Worm (Caenorhabditis elegans): ENCODE measurements around the gene fkh-9.

The fkh-9 gene

DNA sequence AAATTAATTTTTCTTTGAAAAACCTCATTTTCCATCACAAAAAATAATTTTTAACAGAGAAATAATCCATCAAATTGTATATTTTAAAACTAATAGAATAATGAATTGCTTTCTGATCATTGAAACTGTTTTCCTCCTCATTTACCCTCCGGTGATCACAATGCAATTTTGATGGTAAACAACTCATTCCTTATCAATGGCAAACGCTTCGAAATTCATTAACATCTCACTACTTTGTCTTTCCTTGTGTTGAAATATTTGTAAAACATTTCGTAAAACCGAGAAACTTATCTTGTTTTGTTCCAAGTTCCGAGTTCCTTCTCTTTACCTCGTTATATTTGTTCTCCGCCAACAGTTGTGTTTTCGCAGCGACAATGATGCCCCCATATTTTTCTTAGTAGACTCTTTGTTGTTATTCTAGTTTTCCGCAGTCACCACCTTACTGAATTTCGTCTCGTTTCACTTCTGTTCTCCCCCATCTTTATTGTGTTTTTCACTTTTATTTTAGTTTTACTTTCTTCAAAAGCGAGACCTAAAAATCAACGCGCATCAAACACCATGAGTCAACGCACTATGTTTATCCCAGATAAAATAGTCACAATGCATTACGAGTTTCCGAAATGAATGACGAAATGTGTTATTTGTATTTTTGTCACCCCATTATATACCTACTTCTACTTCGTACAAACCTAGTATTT, 41.5 kb downstream of the fkh-9 start:
- TF ChIP-seq sma-9 (GFP tag; optimal IDR thresholded peaks at IDR 0.05) (peak; percentile 18), sma-9 (tag; optimal IDR thresholded peaks at IDR 0.05) (no peak), nhr-237 (tag; optimal IDR thresholded peaks at IDR 0.05) (no peak), sma-3 (GFP tag; optimal IDR thresholded peaks at IDR 0.05) (peak; percentile 27), C34F6.9 (tag; optimal IDR thresholded peaks at IDR 0.05) (peak; percentile 7), Y55F3AM.14 (GFP tag; optimal IDR thresholded peaks at IDR 0.05) (no peak), blmp-1 (tag; optimal IDR thresholded peaks at IDR 0.05; ENCODE audit: insufficient read depth) (peak; percentile 80), nhr-129 (tag; optimal IDR thresholded peaks at IDR 0.05) (peak; percentile 42)

- TF ChIP-seq ceh-16 (tag; optimal IDR thresholded peaks at IDR 0.05) (no peak), nhr-77 (tag; optimal IDR thresholded peaks at IDR 0.05) (no peak), nhr-21 (tag; optimal IDR thresholded peaks at IDR 0.05) (no peak), nhr-12 (tag; optimal IDR thresholded peaks at IDR 0.05) (no peak), R02D3.7 (tag; optimal IDR thresholded peaks at IDR 0.05) (no peak), alr-1 (tag; optimal IDR thresholded peaks at IDR 0.05) (no peak), ztf-11 (tag; optimal IDR thresholded peaks at IDR 0.05) (no peak), snpc-4 (tag; optimal IDR thresholded peaks at IDR 0.05) (no peak)
Observed at ce11 chrX:3783659-3784058, 43.1 kb downstream of the fkh-9 start.

DNA sequence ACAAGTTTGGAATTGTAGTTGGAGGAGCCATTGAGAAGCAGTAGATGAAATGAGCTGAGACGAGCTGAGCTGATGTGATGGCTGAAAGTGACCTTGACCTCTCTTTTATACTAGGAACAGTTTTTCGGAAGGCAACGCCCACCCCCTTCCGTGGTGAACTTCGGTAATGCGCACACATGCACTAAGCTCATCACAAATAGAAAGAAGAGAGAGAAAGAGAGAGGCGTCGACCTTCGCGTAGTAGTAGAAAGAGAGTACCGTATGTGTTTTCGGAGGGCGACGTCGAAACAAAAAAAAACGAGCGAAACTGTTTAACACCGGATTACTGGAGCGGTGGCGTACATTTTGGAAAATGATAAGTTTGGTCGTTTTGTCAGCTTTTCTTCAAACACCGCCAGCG, 45.7 kb downstream of the fkh-9 start, which contains the start of gene marg-1:
TSS of gene marg-1 (minus strand) at position 101 of the 400 bp plus-strand sequence.
- TF ChIP-seq ceh-16 (tag; optimal IDR thresholded peaks at IDR 0.05) = no peak
- no peak for TF ChIP-seq aly-2 (tag; optimal IDR thresholded peaks at IDR 0.05)
- no peak for TF ChIP-seq elt-1 (tag; optimal IDR thresholded peaks at IDR 0.05)
- no peak for TF ChIP-seq nhr-129 (tag; optimal IDR thresholded peaks at IDR 0.05)
- no peak for TF ChIP-seq nhr-23 (tag; optimal IDR thresholded peaks at IDR 0.05)
- no peak for TF ChIP-seq lin-13 (GFP tag; optimal IDR thresholded peaks at IDR 0.05)
- TF ChIP-seq peb-1 (tag; optimal IDR thresholded peaks at IDR 0.05) = no peak
- no peak for TF ChIP-seq mbf-1 (tag; optimal IDR thresholded peaks at IDR 0.05)
- TF ChIP-seq lsy-2 (tag; optimal IDR thresholded peaks at IDR 0.05) = no peak
- TF ChIP-seq sem-4 (tag; optimal IDR thresholded peaks at IDR 0.05) = no peak
- no peak for TF ChIP-seq unc-62 (GFP tag; optimal IDR thresholded peaks at IDR 0.05)
- TF ChIP-seq snpc-4 (tag; optimal IDR thresholded peaks at IDR 0.05) = no peak
- TF ChIP-seq ztf-1 (GFP tag; conservative IDR thresholded peaks at IDR 0.05) = no peak
- no peak for TF ChIP-seq nhr-21 (tag; optimal IDR thresholded peaks at IDR 0.05)
- TF ChIP-seq C34F6.9 (tag; optimal IDR thresholded peaks at IDR 0.05) = no peak
- TF ChIP-seq blmp-1 (tag; optimal IDR thresholded peaks at IDR 0.05; ENCODE audit: insufficient read depth) = no peak
- no peak for TF ChIP-seq lin-11 (tag; optimal IDR thresholded peaks at IDR 0.05)
- no peak for TF ChIP-seq sma-9 (GFP tag; optimal IDR thresholded peaks at IDR 0.05)
- TF ChIP-seq sma-9 (tag; optimal IDR thresholded peaks at IDR 0.05) = no peak
- no peak for TF ChIP-seq unc-39 (tag; optimal IDR thresholded peaks at IDR 0.05)

ce11 chrX:3773233-3773632, 53.5 kb downstream of the fkh-9 start:
- TF ChIP-seq sma-3 (GFP tag; optimal IDR thresholded peaks at IDR 0.05) (no peak), ama-1 (optimal IDR thresholded peaks at IDR 0.05) (no peak), blmp-1 (tag; optimal IDR thresholded peaks at IDR 0.05; ENCODE audit: insufficient read depth) (peak; percentile 32), mdl-1 (tag; optimal IDR thresholded peaks at IDR 0.05) (no peak), ceh-82 (tag; optimal IDR thresholded peaks at IDR 0.05) (no peak), R02D3.7 (tag; optimal IDR thresholded peaks at IDR 0.05) (no peak), Y55F3AM.14 (GFP tag; optimal IDR thresholded peaks at IDR 0.05) (no peak), skn-1 (tag; optimal IDR thresholded peaks at IDR 0.05) (no peak)

ce11 chrX:3772405-3772804, 54.4 kb downstream of the fkh-9 start, which contains the start of gene F47B7.2:
TSS of gene F47B7.2 (plus strand) at chrX:3772762.
- no peak for TF ChIP-seq unc-39 (tag; optimal IDR thresholded peaks at IDR 0.05)
- no peak for TF ChIP-seq snpc-4 (tag; optimal IDR thresholded peaks at IDR 0.05)
- no peak for TF ChIP-seq nhr-21 (tag; optimal IDR thresholded peaks at IDR 0.05)
- TF ChIP-seq sem-4 (tag; optimal IDR thresholded peaks at IDR 0.05) = peak; percentile 15
- no peak for TF ChIP-seq R02D3.7 (tag; optimal IDR thresholded peaks at IDR 0.05)
- no peak for TF ChIP-seq mdl-1 (tag; optimal IDR thresholded peaks at IDR 0.05)
- TF ChIP-seq fos-1 (tag; optimal IDR thresholded peaks at IDR 0.05) = peak; percentile 13
- no peak for TF ChIP-seq zag-1 (tag; optimal IDR thresholded peaks at IDR 0.05)
- no peak for TF ChIP-seq nhr-237 (tag; optimal IDR thresholded peaks at IDR 0.05)
- no peak for TF ChIP-seq nhr-25 (tag; optimal IDR thresholded peaks at IDR 0.05)
- no peak for TF ChIP-seq peb-1 (tag; optimal IDR thresholded peaks at IDR 0.05)
- TF ChIP-seq sma-3 (GFP tag; optimal IDR thresholded peaks at IDR 0.05) = no peak
- TF ChIP-seq ZK546.5 (tag; optimal IDR thresholded peaks at IDR 0.05) = no peak
- TF ChIP-seq elt-1 (tag; optimal IDR thresholded peaks at IDR 0.05) = no peak
- TF ChIP-seq Y55F3AM.14 (GFP tag; optimal IDR thresholded peaks at IDR 0.05) = no peak
- TF ChIP-seq mbf-1 (tag; optimal IDR thresholded peaks at IDR 0.05) = no peak
- TF ChIP-seq lin-39 (tag; optimal IDR thresholded peaks at IDR 0.05) = no peak
- peak in 1 of 2 experiments; percentile 21 for TF ChIP-seq lsy-2 (tag; optimal IDR thresholded peaks at IDR 0.05)
- TF ChIP-seq mab-5 (tag; optimal IDR thresholded peaks at IDR 0.05) = no peak
- TF ChIP-seq blmp-1 (tag; optimal IDR thresholded peaks at IDR 0.05; ENCODE audit: insufficient read depth) = no peak
- no peak for TF ChIP-seq nhr-23 (tag; optimal IDR thresholded peaks at IDR 0.05)
- no peak for TF ChIP-seq nhr-11 (tag; optimal IDR thresholded peaks at IDR 0.05)
- no peak for TF ChIP-seq ceh-82 (tag; optimal IDR thresholded peaks at IDR 0.05)
- peak; percentile 57 for TF ChIP-seq C34F6.9 (tag; optimal IDR thresholded peaks at IDR 0.05)
- peak; percentile 64 for TF ChIP-seq unc-55 (GFP tag; optimal IDR thresholded peaks at IDR 0.05)
- TF ChIP-seq gmeb-1 (tag; optimal IDR thresholded peaks at IDR 0.05) = peak; percentile 38
- no peak for TF ChIP-seq egl-27 (tag; optimal IDR thresholded peaks at IDR 0.05)
- peak; percentile 19 for TF ChIP-seq sma-9 (GFP tag; optimal IDR thresholded peaks at IDR 0.05)
- no peak for TF ChIP-seq sma-9 (tag; optimal IDR thresholded peaks at IDR 0.05)
